Fruit fly (Drosophila melanogaster): Measurements from ENCODE around the gene Ten-a.

The Ten-a gene

dm6 chrX:12201905-12202623, 158.6 kb downstream of the Ten-a start (continued):
- TF ChIP-seq CG15269 (tag; optimal IDR thresholded peaks at IDR 0.05) (peak; percentile 65), mam (GFP tag; optimal IDR thresholded peaks at IDR 0.05) (no peak), z (GFP tag; IDR thresholded peaks at IDR 0.05) (peak; percentile 68; the same call in 2 of the 3 replicates), CG1602 (GFP tag; optimal IDR thresholded peaks at IDR 0.05) (peak; percentile 76), CrebB (tag; optimal IDR thresholded peaks at IDR 0.05) (no peak), CG3163 (GFP tag; optimal IDR thresholded peaks at IDR 0.05) (no peak), Hmx (GFP tag; optimal IDR thresholded peaks at IDR 0.05) (no peak), bigmax (GFP tag; optimal IDR thresholded peaks at IDR 0.05) (no peak), Nf-YA (GFP tag; IDR thresholded peaks at IDR 0.05) (peak; percentile 64), E2f1 (GFP tag; IDR thresholded peaks at IDR 0.05) (peak; percentile 76), CG2199 (GFP tag; IDR thresholded peaks at IDR 0.05) (peak; percentile 84; the same call in 1 of the 3 replicates), Fer3 (tag; optimal IDR thresholded peaks at IDR 0.05) (peak; percentile 54), ttk (GFP tag; IDR thresholded peaks at IDR 0.05) (peak; percentile 86), CG12769 (tag; optimal IDR thresholded peaks at IDR 0.05) (peak; percentile 42), Mes4 (GFP tag; optimal IDR thresholded peaks at IDR 0.05) (peak; percentile 32), CG34376 (GFP tag; optimal IDR thresholded peaks at IDR 0.05) (no peak), sc (optimal IDR thresholded peaks at IDR 0.05) (no peak), sc (GFP tag; optimal IDR thresholded peaks at IDR 0.05) (peak; percentile 67), CG4360 (GFP tag; IDR thresholded peaks at IDR 0.05) (peak; percentile 57), gcm (GFP tag; optimal IDR thresholded peaks at IDR 0.05) (peak; percentile 83), CG14860 (GFP tag; IDR thresholded peaks at IDR 0.05; ENCODE audit: partially characterized antibody) (no peak), abd-A (tag; optimal IDR thresholded peaks at IDR 0.05) (no peak), tll (GFP tag; optimal IDR thresholded peaks at IDR 0.05) (no peak), Ets97D (GFP tag; optimal IDR thresholded peaks at IDR 0.05) (peak; percentile 2), nerfin-2 (GFP tag; IDR thresholded peaks at IDR 0.05; ENCODE audit: partially characterized antibody) (no peak), stwl (tag; optimal IDR thresholded peaks at IDR 0.05) (peak; percentile 17), CG5245 (GFP tag; optimal IDR thresholded peaks at IDR 0.05) (peak; percentile 76), ken (GFP tag; IDR thresholded peaks at IDR 0.05) (peak; percentile 83), fru (optimal IDR thresholded peaks at IDR 0.05) (no peak), sr (GFP tag; IDR thresholded peaks at IDR 0.05) (peak; percentile 40; the same call in 1 of the 3 replicates), tup (GFP tag; optimal IDR thresholded peaks at IDR 0.05) (peak; percentile 32), zen (tag; optimal IDR thresholded peaks at IDR 0.05) (peak; percentile 87), fd3F (GFP tag; optimal IDR thresholded peaks at IDR 0.05) (no peak), CG5180 (GFP tag; optimal IDR thresholded peaks at IDR 0.05) (peak; percentile 59), Dip2 (GFP tag; IDR thresholded peaks at IDR 0.05) (no peak), hkb (optimal IDR thresholded peaks at IDR 0.05) (no peak), hkb (GFP tag; IDR thresholded peaks at IDR 0.05) (peak; percentile 76), ssp (GFP tag; IDR thresholded peaks at IDR 0.05) (peak; percentile 72), Meics (GFP tag; optimal IDR thresholded peaks at IDR 0.05) (peak; percentile 36), CG10654 (GFP tag; optimal IDR thresholded peaks at IDR 0.05) (peak; percentile 77), CG3065 (GFP tag; optimal IDR thresholded peaks at IDR 0.05) (peak; percentile 64), vfl (GFP tag; optimal IDR thresholded peaks at IDR 0.05) (no peak), CG8359 (GFP tag; optimal IDR thresholded peaks at IDR 0.05; ENCODE audit: borderline replicate concordance) (peak; percentile 56), cg (GFP tag; optimal IDR thresholded peaks at IDR 0.05) (no peak), Fer2 (tag; optimal IDR thresholded peaks at IDR 0.05) (no peak), Stat92E (GFP tag; optimal IDR thresholded peaks at IDR 0.05) (peak in 1 of 3 experiments; percentile 69), CG11560 (tag; IDR thresholded peaks at IDR 0.05) (no peak), CG31365 (tag; optimal IDR thresholded peaks at IDR 0.05) (no peak), CG32772 (GFP tag; IDR thresholded peaks at IDR 0.05) (peak; percentile 85), CG7357 (GFP tag; IDR thresholded peaks at IDR 0.05) (peak; percentile 63; the same call in 2 of the 3 replicates)
